Worm (Caenorhabditis elegans) whole organism, L4/young adult: ENCODE results near the gene mec-10.

Experiments
- W03F9.2 ChIP-seq: fragments of 150-350 bp; optimal IDR thresholded peaks from 2 replicates; lab custom pipeline; 2014; ENCODE audit warnings: missing biosample characterization, missing genetic modification characterization
- dao-5 ChIP-seq: sonication (generic microtip); optimal IDR thresholded peaks from 2 replicates; lab custom pipeline; 2016; ENCODE audit warnings: missing genotype, missing genetic modification characterization, moderate library complexity, missing compliant biosample characterization
- him-1 ChIP-seq: sonication (generic microtip); optimal IDR thresholded peaks from 2 replicates; lab custom pipeline; 2016; ENCODE audit warnings: missing genotype, missing genetic modification reagents, missing genetic modification characterization, missing compliant biosample characterization

Gene mec-10

ce11 chrX:8475759-8476228 is 5.7 kb upstream of the mec-10 start, which contains the start of gene nhr-14:
TSS of gene nhr-14 (minus strand) at chrX:8476178.
- TF ChIP-seq W03F9.2 (tag; lab: Kevin White, UChicago) (no peak), dao-5 (no peak), him-1 (tag; lab: Kevin White, UChicago) (no peak)

ce11 chrX:8475142-8475541 is 5.0 kb upstream of the mec-10 start:
- no peak for TF ChIP-seq dao-5

ce11 chrX:8473468-8473867 is 3.4 kb upstream of the mec-10 start:
- TF ChIP-seq him-1 (tag; lab: Kevin White, UChicago) (no peak), dao-5 (no peak), W03F9.2 (tag; lab: Kevin White, UChicago) (no peak)

- TF ChIP-seq him-1 (tag; lab: Kevin White, UChicago) = no peak
- TF ChIP-seq dao-5 = no peak
- no peak for TF ChIP-seq W03F9.2 (tag; lab: Kevin White, UChicago)
Measured at ce11 chrX:8463889-8464444, 6.1 kb downstream of the mec-10 start.

DNA sequence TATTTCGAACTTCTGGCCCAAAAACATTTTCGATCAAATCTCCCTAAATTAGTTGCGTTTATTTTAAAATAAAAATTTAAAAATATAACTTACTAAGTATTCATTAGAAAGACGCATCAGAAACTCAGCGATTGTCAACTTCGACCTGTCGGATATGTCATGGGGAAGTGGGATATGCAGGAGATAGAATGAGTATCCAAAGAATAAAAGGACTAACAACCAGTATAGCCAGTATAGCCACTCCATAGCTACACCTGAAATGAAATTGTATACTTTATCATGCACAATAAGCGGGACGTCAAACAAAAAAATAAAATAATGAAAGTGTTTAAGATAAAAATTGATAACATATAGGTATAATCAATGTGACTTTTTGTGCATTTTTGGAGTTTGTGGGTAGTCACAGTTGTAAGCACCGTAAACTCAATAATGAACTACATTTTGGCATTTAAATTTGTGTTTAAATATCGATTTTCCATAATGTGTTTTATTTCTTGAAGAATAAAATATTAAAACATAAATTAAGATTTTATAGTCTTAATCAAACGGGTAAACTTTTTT is 6.9 kb downstream of the mec-10 start, which contains the start of gene F16F9.4:
Gene F16F9.4, minus strand, starts transcription at position 276 of the 561 bp plus-strand sequence.
- TF ChIP-seq dao-5 (no peak), him-1 (tag; lab: Kevin White, UChicago) (no peak), W03F9.2 (tag; lab: Kevin White, UChicago) (no peak)

ce11 chrX:8460958-8461357 is 9.2 kb downstream of the mec-10 start:
- TF ChIP-seq W03F9.2 (tag; lab: Kevin White, UChicago) = no peak
- TF ChIP-seq dao-5 = no peak
- TF ChIP-seq him-1 (tag; lab: Kevin White, UChicago) = no peak

ce11 chrX:8459789-8460188 is 10.3 kb downstream of the mec-10 start:
- no peak for TF ChIP-seq W03F9.2 (tag; lab: Kevin White, UChicago)
- TF ChIP-seq him-1 (tag; lab: Kevin White, UChicago) = no peak
- TF ChIP-seq dao-5 = no peak

DNA sequence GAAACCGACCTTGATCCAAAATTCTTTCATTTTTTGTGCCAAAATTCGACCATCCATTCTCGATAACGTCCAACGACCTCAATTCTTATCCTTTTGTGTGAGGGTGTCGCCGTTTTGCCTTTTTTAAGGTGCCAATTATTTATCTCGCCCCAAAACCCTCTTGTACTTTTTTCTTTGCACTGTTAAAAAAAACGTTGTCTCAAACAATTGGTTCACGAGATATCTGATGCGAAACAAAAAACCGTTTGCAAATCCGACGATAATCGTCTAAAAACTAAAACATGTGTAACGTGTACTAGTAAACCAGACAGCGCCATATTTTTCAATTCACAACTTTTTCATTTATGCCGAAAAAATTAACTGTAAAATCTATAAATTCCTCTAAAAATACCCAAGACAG is 12.8 kb downstream of the mec-10 start, which contains the start of gene F16F9.3:
Gene F16F9.3, plus strand, starts transcription at position 301 of the 400 bp plus-strand sequence.
- TF ChIP-seq him-1 (tag; lab: Kevin White, UChicago) (no peak), W03F9.2 (tag; lab: Kevin White, UChicago) (no peak), dao-5 (no peak)

- TF ChIP-seq dao-5 = no peak
- no peak for TF ChIP-seq him-1 (tag; lab: Kevin White, UChicago)
Measured at ce11 chrX:8455590-8456166, 14.4 kb downstream of the mec-10 start, which contains the start of gene dpy-6. TSS of gene dpy-6 (minus strand) at chrX:8455640.

DNA sequence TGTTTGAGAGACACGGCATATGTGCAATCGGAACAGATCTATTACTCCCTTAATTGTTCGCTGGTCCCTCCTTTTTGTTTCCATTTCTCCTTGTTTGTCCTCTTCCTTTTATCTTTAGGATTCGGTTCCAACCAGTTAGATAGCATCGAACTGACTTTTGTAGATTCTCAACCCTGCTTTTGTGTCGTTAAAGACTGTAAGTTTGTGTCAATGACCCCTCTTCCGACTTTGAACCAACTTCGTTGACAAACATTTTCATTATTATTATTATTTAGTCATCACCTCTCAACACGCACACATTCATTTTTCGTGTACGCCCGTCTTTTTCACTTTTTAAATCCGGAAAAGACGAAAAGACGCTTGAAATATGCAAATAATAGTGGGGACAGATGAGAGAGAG is 24.0 kb downstream of the mec-10 start, which contains the start of gene F16F9.1:
Gene F16F9.1, plus strand, starts transcription at position 301 of the 400 bp plus-strand sequence.
- no peak for TF ChIP-seq W03F9.2 (tag; lab: Kevin White, UChicago)
- TF ChIP-seq dao-5 = no peak
- TF ChIP-seq him-1 (tag; lab: Kevin White, UChicago) = no peak

DNA sequence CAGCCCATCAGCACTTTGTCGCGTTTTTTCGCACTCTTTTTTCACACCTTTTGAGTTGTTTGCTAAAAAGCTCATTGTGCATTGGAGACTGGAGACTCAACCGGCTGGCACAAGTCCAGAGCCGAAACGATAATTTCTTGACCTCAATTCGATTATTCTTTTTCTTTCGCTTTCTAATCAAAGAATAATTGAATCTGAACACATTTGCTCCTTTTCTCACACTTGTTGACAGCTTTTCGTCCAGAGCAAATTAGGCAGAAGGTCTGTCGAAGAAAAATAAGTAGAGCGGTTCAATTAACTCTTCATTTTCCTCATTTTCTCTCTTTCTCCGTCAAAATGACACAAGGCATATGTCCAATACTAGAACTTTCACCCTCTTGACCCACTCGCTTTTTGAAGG is 25.2 kb downstream of the mec-10 start:
- TF ChIP-seq W03F9.2 (tag; lab: Kevin White, UChicago) (no peak), dao-5 (no peak), him-1 (tag; lab: Kevin White, UChicago) (no peak)

DNA sequence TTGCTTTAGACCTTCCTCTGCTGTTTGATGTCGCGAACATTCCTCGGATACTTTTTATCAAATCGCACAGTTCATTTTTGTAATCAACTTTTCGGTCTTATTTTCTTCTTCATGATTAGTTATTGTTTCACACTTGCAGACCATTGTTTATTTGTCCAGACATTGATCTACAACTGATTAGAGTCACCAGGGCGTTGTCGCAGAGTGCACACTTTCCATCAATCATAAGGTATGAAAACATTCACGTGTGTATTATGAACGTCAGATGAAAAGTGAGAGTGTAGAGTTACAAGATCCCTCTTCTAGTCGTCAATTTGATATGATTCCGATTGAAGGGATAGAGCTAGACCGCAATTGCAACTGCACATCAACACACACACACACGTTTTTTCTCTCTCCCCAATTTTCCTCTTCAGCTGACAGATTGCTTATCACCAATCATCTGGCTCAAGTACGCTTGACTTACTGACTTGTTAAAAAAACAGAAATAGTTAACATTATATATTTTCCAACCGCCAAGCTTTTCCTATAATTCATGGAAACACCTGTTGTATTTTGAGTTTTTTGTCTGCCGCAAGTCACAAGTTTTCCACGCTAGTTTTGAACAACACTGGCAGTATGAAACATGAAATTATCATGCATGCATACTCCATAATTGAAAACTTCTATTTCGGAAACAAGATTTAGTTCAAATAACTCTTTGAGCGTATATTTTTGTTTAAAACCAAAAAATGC is 29.9 kb downstream of the mec-10 start:
- TF ChIP-seq dao-5 (no peak), him-1 (tag; lab: Kevin White, UChicago) (no peak), W03F9.2 (tag; lab: Kevin White, UChicago) (no peak)

DNA sequence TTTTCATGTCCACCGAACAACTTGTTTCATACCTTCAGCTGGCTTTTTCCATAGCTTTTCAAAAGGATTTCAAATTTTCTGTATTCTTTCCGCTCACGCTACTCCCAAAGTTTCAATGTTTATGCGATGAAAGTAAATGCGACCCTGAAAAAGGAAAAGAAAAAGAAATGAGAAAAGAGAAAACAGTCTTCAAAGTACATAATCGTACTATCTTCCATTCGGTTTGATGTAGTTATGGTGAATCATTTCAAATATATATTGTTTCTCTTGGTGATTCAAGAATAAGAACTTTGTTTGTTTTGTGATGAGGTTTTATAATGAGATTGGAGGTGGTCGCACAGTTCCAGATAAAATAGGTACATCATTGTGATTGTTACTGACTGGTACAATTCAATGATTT is 31.4 kb downstream of the mec-10 start:
- no peak for TF ChIP-seq dao-5
- no peak for TF ChIP-seq him-1 (tag; lab: Kevin White, UChicago)
- TF ChIP-seq W03F9.2 (tag; lab: Kevin White, UChicago) = no peak

ce11 chrX:8432361-8432760 is 37.8 kb downstream of the mec-10 start, which contains the start of gene kin-9:
TSS of gene kin-9 (plus strand) at chrX:8432661.
- TF ChIP-seq him-1 (tag; lab: Kevin White, UChicago) (no peak), W03F9.2 (tag; lab: Kevin White, UChicago) (no peak), dao-5 (no peak)
